Worm (Caenorhabditis elegans): ENCODE results near the gene fbxa-15.
"Not testable (repeated sequence)": the region's sequence is repeated elsewhere in the genome, so short reads cannot be mapped to it uniquely, and the experiment has no call there.

The fbxa-15 gene

DNA sequence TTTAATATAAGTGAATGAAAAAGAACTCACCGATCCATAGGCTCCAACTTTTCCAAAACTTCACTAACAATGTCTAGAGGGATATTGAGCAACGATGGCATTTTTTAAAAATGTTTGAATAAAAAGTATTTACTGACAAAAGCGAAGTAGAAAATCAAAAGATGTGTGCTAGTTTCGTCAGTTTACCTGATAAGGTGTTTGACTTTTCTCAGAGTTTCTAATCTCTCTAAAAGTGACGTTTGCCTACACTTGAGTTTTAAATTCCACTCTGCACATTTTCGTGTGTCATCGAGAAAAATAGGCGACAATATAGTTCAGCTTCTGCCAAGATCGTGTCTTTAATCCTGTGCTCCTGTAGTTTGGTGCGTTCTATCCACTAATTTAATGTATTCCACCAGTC, at the start of gene fbxa-15:
fbxa-15 (minus strand) TSS at position 101 of the 400 bp plus-strand sequence.
- TF ChIP-seq tra-4 (tag; optimal IDR thresholded peaks at IDR 0.05) (no peak), pes-1 (GFP tag; IDR thresholded peaks at IDR 0.05) (no peak)

- no peak for TF ChIP-seq hmbx-1 (tag; optimal IDR thresholded peaks at IDR 0.05)
Measured at ce11 chrIII:1359669-1360068, 38.2 kb upstream of the fbxa-15 start, which contains the start of gene Y82E9BR.9. Gene Y82E9BR.9, minus strand, starts transcription at chrIII:1359769.

- not testable (repeated sequence) for TF ChIP-seq ama-1 (optimal IDR thresholded peaks at IDR 0.05); scrt-1 (GFP tag; IDR thresholded peaks at IDR 0.05); tbx-11 (GFP tag; IDR thresholded peaks at IDR 0.05)
Measured at ce11 chrIII:1357973-1358372, 36.5 kb upstream of the fbxa-15 start, which contains the start of gene Y82E9BR.8. Gene Y82E9BR.8, minus strand, starts transcription at chrIII:1358073.

- TF ChIP-seq ceh-13 (GFP tag; optimal IDR thresholded peaks at IDR 0.05) (no peak), ama-1 (optimal IDR thresholded peaks at IDR 0.05) (no peak), scrt-1 (GFP tag; IDR thresholded peaks at IDR 0.05) (no peak), aly-1 (tag; optimal IDR thresholded peaks at IDR 0.05) (no peak), sea-1 (GFP tag; conservative IDR thresholded peaks at IDR 0.05) (no peak), pes-1 (GFP tag; IDR thresholded peaks at IDR 0.05) (no peak), tra-4 (tag; optimal IDR thresholded peaks at IDR 0.05) (no peak), flt-1 (GFP tag; IDR thresholded peaks at IDR 0.05) (no peak), tbx-11 (GFP tag; IDR thresholded peaks at IDR 0.05) (no peak), ceh-36 (tag; optimal IDR thresholded peaks at IDR 0.05) (no peak)
Measured at ce11 chrIII:1355320-1355719, 33.9 kb upstream of the fbxa-15 start, which contains the start of gene Y82E9BL.1. Gene Y82E9BL.1, minus strand, starts transcription at chrIII:1355420.

DNA sequence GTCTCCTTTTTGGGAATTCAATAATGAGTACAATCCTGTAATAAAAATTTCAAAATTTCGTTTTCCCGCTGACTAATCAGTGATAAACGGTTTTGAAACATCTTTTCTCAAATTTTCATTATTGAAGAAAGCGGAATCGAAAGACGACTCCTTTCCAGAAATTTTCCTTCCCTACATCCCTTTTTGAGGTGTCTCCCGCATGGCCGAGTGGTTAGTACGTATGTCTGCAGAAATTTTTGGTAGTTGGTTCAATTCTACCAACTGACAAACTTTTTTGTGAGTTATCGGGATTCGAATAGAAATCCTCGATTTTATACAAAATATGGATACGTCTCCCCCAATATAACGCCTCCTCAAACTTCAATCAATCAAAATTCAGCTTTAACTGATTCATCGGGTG, 33.1 kb upstream of the fbxa-15 start:
- TF ChIP-seq hnd-1 (tag; optimal IDR thresholded peaks at IDR 0.05) = no peak
- no peak for TF ChIP-seq hmg-4 (GFP tag; optimal IDR thresholded peaks at IDR 0.05)
- no peak for TF ChIP-seq F13C5.2 (tag; optimal IDR thresholded peaks at IDR 0.05)
- TF ChIP-seq B0310.2 (tag; optimal IDR thresholded peaks at IDR 0.05) = no peak
- no peak for TF ChIP-seq tbx-37 (GFP tag; conservative IDR thresholded peaks at IDR 0.05)
- no peak for TF ChIP-seq tbx-11 (GFP tag; IDR thresholded peaks at IDR 0.05)
- TF ChIP-seq ceh-13 (GFP tag; optimal IDR thresholded peaks at IDR 0.05) = no peak

ce11 chrIII:1350745-1351144, 29.3 kb upstream of the fbxa-15 start, which contains the start of gene Y82E9BL.3:
Gene Y82E9BL.3, minus strand, starts transcription at chrIII:1350845.
- TF ChIP-seq B0310.2 (tag; optimal IDR thresholded peaks at IDR 0.05) = no peak
- no peak for TF ChIP-seq ceh-13 (GFP tag; optimal IDR thresholded peaks at IDR 0.05)
- TF ChIP-seq tbx-11 (GFP tag; IDR thresholded peaks at IDR 0.05) = no peak
- no peak for TF ChIP-seq hmg-4 (GFP tag; optimal IDR thresholded peaks at IDR 0.05)
- no peak for TF ChIP-seq sea-1 (GFP tag; conservative IDR thresholded peaks at IDR 0.05)
- TF ChIP-seq F13C5.2 (tag; optimal IDR thresholded peaks at IDR 0.05) = no peak
- TF ChIP-seq tbx-37 (GFP tag; conservative IDR thresholded peaks at IDR 0.05) = no peak
- TF ChIP-seq pes-1 (GFP tag; IDR thresholded peaks at IDR 0.05) = no peak
- TF ChIP-seq ceh-36 (tag; optimal IDR thresholded peaks at IDR 0.05) = no peak
- TF ChIP-seq aly-1 (tag; optimal IDR thresholded peaks at IDR 0.05) = no peak
- no peak for TF ChIP-seq flt-1 (GFP tag; IDR thresholded peaks at IDR 0.05)
- TF ChIP-seq tra-4 (tag; optimal IDR thresholded peaks at IDR 0.05) = no peak
- no peak for TF ChIP-seq scrt-1 (GFP tag; IDR thresholded peaks at IDR 0.05)

- TF ChIP-seq ets-7 (tag; optimal IDR thresholded peaks at IDR 0.05) (no peak), hmbx-1 (tag; optimal IDR thresholded peaks at IDR 0.05) (no peak), B0310.2 (tag; optimal IDR thresholded peaks at IDR 0.05) (no peak), ama-1 (optimal IDR thresholded peaks at IDR 0.05) (no peak), ceh-13 (GFP tag; optimal IDR thresholded peaks at IDR 0.05) (no peak), flt-1 (GFP tag; IDR thresholded peaks at IDR 0.05) (no peak), ceh-36 (tag; optimal IDR thresholded peaks at IDR 0.05) (no peak)
Measured at ce11 chrIII:1349313-1349712, 27.9 kb upstream of the fbxa-15 start, which contains the start of gene fbxa-25. Gene fbxa-25, minus strand, starts transcription at chrIII:1349450.

DNA sequence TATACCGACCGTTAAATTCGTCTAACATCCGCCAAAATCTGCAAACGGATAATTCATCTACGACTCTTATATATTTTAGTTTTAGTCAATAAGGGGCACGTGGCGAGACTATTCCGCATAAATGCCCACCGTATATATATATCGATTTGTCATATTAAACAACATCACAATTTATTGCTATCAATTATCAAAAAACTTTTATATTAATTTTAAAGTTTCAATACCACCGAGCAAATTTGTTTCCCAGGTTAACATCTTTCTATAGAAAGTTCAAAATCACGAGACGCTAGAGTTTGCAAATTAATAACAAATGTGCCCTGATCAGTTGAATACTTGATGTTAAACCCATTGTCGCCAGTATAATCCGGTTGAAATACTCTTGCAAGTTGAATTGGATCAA, 26.1 kb upstream of the fbxa-15 start, which contains the start of gene Y82E9BL.5:
Y82E9BL.5 (minus strand) TSS at position 101 of the 400 bp plus-strand sequence.
- TF ChIP-seq F13C5.2 (tag; optimal IDR thresholded peaks at IDR 0.05) = no peak
- no peak for TF ChIP-seq flt-1 (GFP tag; IDR thresholded peaks at IDR 0.05)
- TF ChIP-seq sea-1 (GFP tag; conservative IDR thresholded peaks at IDR 0.05) = no peak
- no peak for TF ChIP-seq ceh-13 (GFP tag; optimal IDR thresholded peaks at IDR 0.05)
- TF ChIP-seq hmg-4 (GFP tag; optimal IDR thresholded peaks at IDR 0.05) = no peak
- TF ChIP-seq ceh-36 (tag; optimal IDR thresholded peaks at IDR 0.05) = no peak
- TF ChIP-seq ama-1 (optimal IDR thresholded peaks at IDR 0.05) = no peak
- TF ChIP-seq tra-4 (tag; optimal IDR thresholded peaks at IDR 0.05) = no peak
- TF ChIP-seq scrt-1 (GFP tag; IDR thresholded peaks at IDR 0.05) = no peak
- TF ChIP-seq pes-1 (GFP tag; IDR thresholded peaks at IDR 0.05) = no peak
- TF ChIP-seq B0310.2 (tag; optimal IDR thresholded peaks at IDR 0.05) = no peak
- TF ChIP-seq hnd-1 (tag; optimal IDR thresholded peaks at IDR 0.05) = no peak
- no peak for TF ChIP-seq tbx-37 (GFP tag; conservative IDR thresholded peaks at IDR 0.05)
- no peak for TF ChIP-seq tbx-11 (GFP tag; IDR thresholded peaks at IDR 0.05)
- TF ChIP-seq ets-7 (tag; optimal IDR thresholded peaks at IDR 0.05) = no peak
- TF ChIP-seq aly-1 (tag; optimal IDR thresholded peaks at IDR 0.05) = no peak

- TF ChIP-seq aly-1 (tag; optimal IDR thresholded peaks at IDR 0.05) (no peak), pes-1 (GFP tag; IDR thresholded peaks at IDR 0.05) (no peak), tbx-37 (GFP tag; conservative IDR thresholded peaks at IDR 0.05) (no peak), B0310.2 (tag; optimal IDR thresholded peaks at IDR 0.05) (no peak), tra-4 (tag; optimal IDR thresholded peaks at IDR 0.05) (no peak), sea-1 (GFP tag; conservative IDR thresholded peaks at IDR 0.05) (no peak), ets-7 (tag; optimal IDR thresholded peaks at IDR 0.05) (no peak), hmbx-1 (tag; optimal IDR thresholded peaks at IDR 0.05) (no peak), scrt-1 (GFP tag; IDR thresholded peaks at IDR 0.05) (no peak), F13C5.2 (tag; optimal IDR thresholded peaks at IDR 0.05) (no peak), tbx-11 (GFP tag; IDR thresholded peaks at IDR 0.05) (no peak), hnd-1 (tag; optimal IDR thresholded peaks at IDR 0.05) (no peak), flt-1 (GFP tag; IDR thresholded peaks at IDR 0.05) (no peak), ceh-36 (tag; optimal IDR thresholded peaks at IDR 0.05) (no peak), ama-1 (optimal IDR thresholded peaks at IDR 0.05) (no peak), hmg-4 (GFP tag; optimal IDR thresholded peaks at IDR 0.05) (no peak), ceh-13 (GFP tag; optimal IDR thresholded peaks at IDR 0.05) (no peak)
Measured at ce11 chrIII:1347003-1347402, 25.5 kb upstream of the fbxa-15 start.
